Fruit fly (Drosophila melanogaster): ENCODE measurements around the gene CG6333.

The CG6333 gene

DNA sequence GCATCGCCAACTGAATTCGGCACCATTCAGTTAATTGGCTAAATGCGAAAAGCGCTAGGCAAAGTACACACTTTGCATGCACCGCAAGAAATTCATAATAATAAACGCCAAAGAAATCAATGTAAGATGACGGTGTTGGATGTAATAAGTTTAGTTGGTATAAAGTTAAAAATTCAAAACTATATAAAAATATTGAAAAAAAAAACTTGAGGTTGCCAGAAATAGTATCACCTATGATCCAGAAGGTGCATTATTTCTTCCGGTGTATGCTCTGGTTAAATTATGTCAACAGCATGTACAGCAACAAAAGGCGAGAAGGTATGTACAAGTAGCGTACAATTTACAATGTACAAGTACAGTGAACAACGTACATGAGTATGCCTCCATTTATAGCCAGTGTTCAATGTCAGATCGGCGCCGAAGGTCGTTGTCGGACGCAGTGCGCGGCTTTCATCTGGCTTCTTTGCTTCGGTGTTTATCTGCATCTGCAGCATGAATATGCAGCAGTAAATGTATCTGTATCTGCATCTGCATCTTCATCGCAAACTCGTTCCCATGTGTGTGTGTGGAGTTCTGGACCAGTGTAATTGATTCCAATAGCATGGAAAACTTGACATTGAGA, 11.0 kb upstream of the CG6333 start (continued):
- peak; percentile 54 for TF ChIP-seq nom (GFP tag; optimal IDR thresholded peaks at IDR 0.05)
- TF ChIP-seq CG10565 (GFP tag; optimal IDR thresholded peaks at IDR 0.05) = no peak
- no peak for TF ChIP-seq CG12104 (GFP tag; optimal IDR thresholded peaks at IDR 0.05)
- TF ChIP-seq CG10979 (tag; optimal IDR thresholded peaks at IDR 0.05) = peak; percentile 35
- peak in 1 of 2 experiments; percentile 56 for TF ChIP-seq Hr51 (GFP tag; optimal IDR thresholded peaks at IDR 0.05)
- peak; percentile 9 for TF ChIP-seq CG2712 (tag; optimal IDR thresholded peaks at IDR 0.05)

DNA sequence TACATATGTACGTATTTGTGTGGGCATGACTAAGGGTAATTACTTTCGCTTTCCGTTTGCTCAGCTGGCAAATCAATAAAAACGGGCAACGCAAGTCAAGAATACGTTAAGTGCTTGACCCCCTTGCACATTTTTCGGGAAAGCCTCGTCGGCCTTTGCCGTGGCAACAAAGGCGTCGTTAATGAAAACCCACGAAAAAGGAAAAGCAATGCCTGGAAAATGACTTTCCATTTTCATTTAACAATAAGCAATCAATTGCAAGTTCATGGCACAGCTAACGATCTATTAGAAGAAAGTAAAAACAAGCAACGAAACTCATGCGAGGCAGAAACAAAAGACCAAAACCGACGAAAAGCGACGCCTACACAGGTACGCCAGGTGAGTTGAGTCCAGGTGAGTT, 10.0 kb upstream of the CG6333 start:
- TF ChIP-seq CG17829 (tag; optimal IDR thresholded peaks at IDR 0.05) = no peak
- TF ChIP-seq CG2875 (GFP tag; optimal IDR thresholded peaks at IDR 0.05) = no peak
- peak; percentile 88 for TF ChIP-seq ac (GFP tag; optimal IDR thresholded peaks at IDR 0.05)
- TF ChIP-seq sens (GFP tag) = peak; percentile 50
- no peak for TF ChIP-seq gce (GFP tag; IDR thresholded peaks at IDR 0.05)
- 0 out of 3 replicates have a peak, but pooled peaks have one; percentile 15 for TF ChIP-seq sr (GFP tag; IDR thresholded peaks at IDR 0.05)
- TF ChIP-seq Kr (GFP tag; optimal IDR thresholded peaks at IDR 0.05) = peak; percentile 7
- TF ChIP-seq cg (GFP tag; optimal IDR thresholded peaks at IDR 0.05) = peak; percentile 34
- TF ChIP-seq Ptx1 (GFP tag; IDR thresholded peaks at IDR 0.05) = no peak
- TF ChIP-seq Blimp-1 (GFP tag; optimal IDR thresholded peaks at IDR 0.05) = peak; percentile 95
- TF ChIP-seq kni (GFP tag; optimal IDR thresholded peaks at IDR 0.05) = peak; percentile 12
- peak; percentile 11; the same call in 1 of the 2 replicates for TF ChIP-seq onecut (GFP tag; IDR thresholded peaks at IDR 0.05)
- no peak for TF ChIP-seq shn (GFP tag; optimal IDR thresholded peaks at IDR 0.05)
- TF ChIP-seq pros (GFP tag; optimal IDR thresholded peaks at IDR 0.05) = peak; percentile 25
- TF ChIP-seq sug (tag; optimal IDR thresholded peaks at IDR 0.05) = no peak

DNA sequence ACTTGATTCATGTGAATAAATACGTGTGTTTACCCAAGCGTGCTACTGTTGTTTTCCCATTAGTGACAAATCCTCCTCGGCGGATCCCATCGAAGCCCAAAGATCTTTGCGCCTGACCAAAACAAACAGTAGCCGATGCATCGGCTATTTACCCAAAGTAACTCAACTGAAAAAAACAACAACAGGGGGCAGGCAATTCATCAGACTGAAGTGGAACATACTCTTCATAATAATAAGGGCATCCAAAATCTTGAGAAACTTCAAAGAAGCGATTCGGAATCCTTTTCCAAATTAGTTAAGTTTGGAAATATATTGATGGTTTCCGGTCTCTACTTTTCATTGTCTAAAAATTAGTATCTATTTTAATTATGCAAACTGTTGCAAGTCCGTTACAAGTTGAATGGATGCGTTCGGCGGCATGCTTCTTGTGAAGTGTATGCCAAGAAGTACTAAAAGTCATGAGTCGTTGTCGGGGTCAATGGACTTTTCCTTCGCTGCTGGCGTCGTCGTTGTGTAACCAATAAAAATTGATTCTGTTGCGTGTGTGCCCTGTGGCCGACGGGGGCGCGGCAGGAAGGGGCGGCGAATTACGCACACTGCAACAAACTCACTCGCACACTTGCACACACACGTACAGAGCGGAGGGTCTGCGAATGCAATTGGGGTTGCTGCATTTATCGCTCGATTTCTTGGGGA, 9.4 kb upstream of the CG6333 start:
- TF ChIP-seq CG3065 (GFP tag; optimal IDR thresholded peaks at IDR 0.05) (no peak), Pdp1 (GFP tag; optimal IDR thresholded peaks at IDR 0.05) (peak; percentile 7 to 95), ase (GFP tag; IDR thresholded peaks at IDR 0.05) (no peak), HLH4C (GFP tag; IDR thresholded peaks at IDR 0.05; ENCODE audit: partially characterized antibody) (no peak), CG3726 (GFP tag; IDR thresholded peaks at IDR 0.05) (no peak), kni (GFP tag; optimal IDR thresholded peaks at IDR 0.05) (peak; percentile 43), ci (GFP tag; IDR thresholded peaks at IDR 0.05) (no peak), zfh2 (GFP tag; optimal IDR thresholded peaks at IDR 0.05) (no peak), CG2202 (tag; optimal IDR thresholded peaks at IDR 0.05) (peak; percentile 22), Vsx1 (GFP tag; optimal IDR thresholded peaks at IDR 0.05) (no peak), zfh1 (GFP tag; IDR thresholded peaks at IDR 0.05) (peak; percentile 54; the same call in 2 of the 3 replicates), CG11398 (GFP tag; optimal IDR thresholded peaks at IDR 0.05) (no peak), Dbx (GFP tag; IDR thresholded peaks at IDR 0.05) (no peak), bsh (GFP tag; optimal IDR thresholded peaks at IDR 0.05) (peak in 1 of 2 experiments; percentile 75), lola (GFP tag; optimal IDR thresholded peaks at IDR 0.05) (peak in 1 of 3 experiments; percentile 58), amos (GFP tag; IDR thresholded peaks at IDR 0.05; ENCODE audit: partially characterized antibody) (no peak), CG9876 (GFP tag; optimal IDR thresholded peaks at IDR 0.05) (no peak), CG12659 (GFP tag; optimal IDR thresholded peaks at IDR 0.05) (no peak), Gsc (GFP tag; IDR thresholded peaks at IDR 0.05) (no peak), BEAF-32 (GFP tag; optimal IDR thresholded peaks at IDR 0.05) (no peak), Lim3 (GFP tag; IDR thresholded peaks at IDR 0.05) (no peak), E2f2 (GFP tag; IDR thresholded peaks at IDR 0.05) (peak; percentile 13; the same call in 1 of the 2 replicates), H2.0 (GFP tag; IDR thresholded peaks at IDR 0.05) (no peak), CG8478 (optimal IDR thresholded peaks at IDR 0.05) (no peak), CG6854 (GFP tag; optimal IDR thresholded peaks at IDR 0.05) (no peak), CG2889 (GFP tag; IDR thresholded peaks at IDR 0.05) (no peak)

Measured in whole organism, embryonic.